Fruit fly (Drosophila melanogaster): ENCODE measurements around the gene wgn.
A peak's percentile ranks its signal among the peaks of the same experiment; 100 is the strongest.

The wgn gene

dm6 chrX:18644890-18645289 lies 10.2 kb upstream of the wgn start (continued):
- TF ChIP-seq amos (GFP tag; IDR thresholded peaks at IDR 0.05; ENCODE audit: partially characterized antibody) = no peak
- TF ChIP-seq CG7839 (tag; optimal IDR thresholded peaks at IDR 0.05) = peak; percentile 58
- peak; percentile 76 for TF ChIP-seq odd (GFP tag; optimal IDR thresholded peaks at IDR 0.05)
- peak; percentile 65 to 85 for TF ChIP-seq chif (GFP tag; optimal IDR thresholded peaks at IDR 0.05)
- peak; percentile 76 for TF ChIP-seq Six4 (GFP tag; optimal IDR thresholded peaks at IDR 0.05)
- TF ChIP-seq Ssrp (tag; optimal IDR thresholded peaks at IDR 0.05) = peak; percentile 81
- TF ChIP-seq tna (GFP tag; IDR thresholded peaks at IDR 0.05; ENCODE audit: partially characterized antibody) = no peak
- peak; percentile 74; the same call in 2 of the 3 replicates for TF ChIP-seq CG34422 (GFP tag; IDR thresholded peaks at IDR 0.05)
- TF ChIP-seq schlank (tag; optimal IDR thresholded peaks at IDR 0.05) = peak; percentile 65
- TF ChIP-seq CG2875 (GFP tag; optimal IDR thresholded peaks at IDR 0.05) = peak; percentile 70
- peak; percentile 36; the same call in 1 of the 2 replicates for TF ChIP-seq NFAT (GFP tag; IDR thresholded peaks at IDR 0.05)
- peak; percentile 85 for TF ChIP-seq oc (tag; optimal IDR thresholded peaks at IDR 0.05)
- TF ChIP-seq CG9797 (GFP tag; optimal IDR thresholded peaks at IDR 0.05) = no peak
- peak; percentile 72 for TF ChIP-seq CG11456 (GFP tag; IDR thresholded peaks at IDR 0.05)
- peak; percentile 71 for TF ChIP-seq kah (GFP tag; optimal IDR thresholded peaks at IDR 0.05)
- TF ChIP-seq CoRest (tag; optimal IDR thresholded peaks at IDR 0.05) = peak; percentile 86
- peak; percentile 68 for TF ChIP-seq CG6254 (GFP tag; optimal IDR thresholded peaks at IDR 0.05)
- peak; percentile 74 for TF ChIP-seq Optix (GFP tag; IDR thresholded peaks at IDR 0.05)
- TF ChIP-seq pan (optimal IDR thresholded peaks at IDR 0.05) = no peak
- TF ChIP-seq pan (GFP tag; optimal IDR thresholded peaks at IDR 0.05 in 1 of 2, IDR thresholded peaks at IDR 0.05 in 1 of 2) = peak in 1 of 2 experiments; percentile 84
- peak; percentile 58 for TF ChIP-seq disco-r (GFP tag; optimal IDR thresholded peaks at IDR 0.05)
- peak; percentile 12 for TF ChIP-seq eyg (GFP tag; optimal IDR thresholded peaks at IDR 0.05)
- TF ChIP-seq zfh2 (GFP tag; optimal IDR thresholded peaks at IDR 0.05) = peak; percentile 59
- TF ChIP-seq CG6854 (GFP tag; optimal IDR thresholded peaks at IDR 0.05) = peak; percentile 63
- TF ChIP-seq dimm (GFP tag; IDR thresholded peaks at IDR 0.05) = no peak
- peak; percentile 60 for TF ChIP-seq CG10147 (GFP tag; optimal IDR thresholded peaks at IDR 0.05)
- TF ChIP-seq wdn (GFP tag; IDR thresholded peaks at IDR 0.05) = 0 out of 2 replicates have a peak, but pooled peaks have one; percentile 21
- peak; percentile 72 for TF ChIP-seq CG18619 (GFP tag; optimal IDR thresholded peaks at IDR 0.05)
- peak; percentile 72 for TF ChIP-seq seq (GFP tag; IDR thresholded peaks at IDR 0.05)
- TF ChIP-seq jing (GFP tag; optimal IDR thresholded peaks at IDR 0.05) = peak; percentile 64
- peak; percentile 72; the same call in 2 of the 3 replicates for TF ChIP-seq CG11695 (GFP tag; IDR thresholded peaks at IDR 0.05)
- peak; percentile 78 for TF ChIP-seq Rfx (GFP tag; IDR thresholded peaks at IDR 0.05)
- no peak for TF ChIP-seq Dfd (GFP tag; optimal IDR thresholded peaks at IDR 0.05)
- TF ChIP-seq CG17328 (GFP tag; IDR thresholded peaks at IDR 0.05) = peak; percentile 66; the same call in 1 of the 2 replicates
- TF ChIP-seq CG3163 (GFP tag; optimal IDR thresholded peaks at IDR 0.05) = no peak
- no peak for TF ChIP-seq Scr (GFP tag; IDR thresholded peaks at IDR 0.05; ENCODE audit: partially characterized antibody)
- peak; percentile 47 for TF ChIP-seq CG10321 (GFP tag; IDR thresholded peaks at IDR 0.05)
- TF ChIP-seq Drgx (GFP tag; IDR thresholded peaks at IDR 0.05) = peak; percentile 52; the same call in 1 of the 2 replicates
- TF ChIP-seq hb (GFP tag; IDR thresholded peaks at IDR 0.05; ENCODE audit: partially characterized antibody) = no peak
- peak; percentile 57 for TF ChIP-seq her (GFP tag; optimal IDR thresholded peaks at IDR 0.05)
- peak; percentile 82 for TF ChIP-seq CG17361 (GFP tag; IDR thresholded peaks at IDR 0.05)
- peak; percentile 54 for TF ChIP-seq Nf-YC (tag; optimal IDR thresholded peaks at IDR 0.05)
- TF ChIP-seq rib (GFP tag; IDR thresholded peaks at IDR 0.05) = peak; percentile 60; the same call in 1 of the 2 replicates
- TF ChIP-seq pb (GFP tag; optimal IDR thresholded peaks at IDR 0.05) = no peak
- TF ChIP-seq CG17568 (GFP tag; optimal IDR thresholded peaks at IDR 0.05) = peak; percentile 72
- TF ChIP-seq CG15011 (GFP tag; optimal IDR thresholded peaks at IDR 0.05) = peak; percentile 71
- TF ChIP-seq Sin3A (optimal IDR thresholded peaks at IDR 0.05) = no peak
- TF ChIP-seq ara (GFP tag; IDR thresholded peaks at IDR 0.05) = peak; percentile 65
- TF ChIP-seq B-H2 (GFP tag; optimal IDR thresholded peaks at IDR 0.05) = peak; percentile 43
- peak; percentile 74 for TF ChIP-seq CG18476 (GFP tag; optimal IDR thresholded peaks at IDR 0.05)
- TF ChIP-seq gfzf (GFP tag; optimal IDR thresholded peaks at IDR 0.05) = no peak
